Worm (Caenorhabditis elegans) whole organism, L4 larva: Measurements from ENCODE around the gene T10B10.4.

Source experiments
- ama-1 ChIP-seq: fragments of 150-350 bp; optimal IDR thresholded peaks from 2 replicates; lab custom pipeline; 2014; ENCODE audit warnings: inconsistent platforms, mixed read lengths
- attf-4 ChIP-seq: sonication (generic microtip); optimal IDR thresholded peaks from 3 replicates; lab custom pipeline; 2017; ENCODE audit warnings: missing biosample characterization, missing genetic modification characterization
- egl-27 ChIP-seq: sonication (generic microtip); optimal IDR thresholded peaks from 3 replicates; lab custom pipeline; 2017; ENCODE audit warnings: missing biosample characterization, missing genetic modification reagents, missing genetic modification characterization
- fkh-10 ChIP-seq: fragments of 150-350 bp; optimal IDR thresholded peaks from 2 replicates; lab custom pipeline; 2014; ENCODE audit warnings: missing biosample characterization, missing genetic modification reagents, missing genetic modification characterization
- lsy-2 ChIP-seq, 2 experiments: fragments of 150-350 bp in 1 of 2; sonication (generic microtip) in 1 of 2; optimal IDR thresholded peaks; 2 replicates each; lab custom pipeline; 2014 to 2017; ENCODE audit warnings: missing biosample characterization in 2 of 2, missing genetic modification characterization in 2 of 2
- nhr-10 ChIP-seq: fragments of 150-350 bp; optimal IDR thresholded peaks from 2 replicates; lab custom pipeline; 2014; ENCODE audit warnings: missing biosample characterization, missing genetic modification characterization
- nhr-11 ChIP-seq: fragments of 150-350 bp; optimal IDR thresholded peaks from 2 replicates; lab custom pipeline; 2014; ENCODE audit warnings: missing biosample characterization, missing genetic modification characterization
- nhr-111 ChIP-seq: fragments of 200-800 bp; sonication (Bioruptor generic); optimal IDR thresholded peaks from 2 replicates; lab custom pipeline; 2018; ENCODE audit warnings: mild to moderate bottlenecking, missing genetic modification characterization, missing compliant biosample characterization
- nhr-6 ChIP-seq: fragments of 150-350 bp; optimal IDR thresholded peaks from 2 replicates; lab custom pipeline; 2014; ENCODE audit warnings: missing biosample characterization, missing genetic modification characterization
- nhr-76 ChIP-seq: fragments of 150-350 bp; optimal IDR thresholded peaks from 2 replicates; lab custom pipeline; 2014; ENCODE audit warnings: missing biosample characterization, missing genetic modification characterization
- tra-1 ChIP-seq: fragments of 200-800 bp; sonication (Bioruptor generic); IDR thresholded peaks from 2 replicates; pipeline ENCODE4 v1.3.6; 2022; ENCODE audit warnings: missing genetic modification reagents, missing genetic modification characterization, missing compliant biosample characterization
- unc-62 ChIP-seq, 3 experiments: fragments of 150-350 bp in 1 of 3; sonication (generic microtip); optimal IDR thresholded peaks in 2 of 3; peaks in 1 of 3; 1 replicate in 1 of 3; 2 replicates in 2 of 3; lab custom pipeline; 2014 to 2017; ENCODE audit warnings: missing biosample characterization in 3 of 3, missing genetic modification characterization in 3 of 3, missing genetic modification reagents in 3 of 3, missing genotype in 1 of 3
- zfp-3 ChIP-seq: fragments of 200-800 bp; sonication (Bioruptor generic); conservative IDR thresholded peaks from 2 replicates; pipeline ENCODE4 v1.3.6; 2022; ENCODE audit warnings: missing genetic modification reagents, missing genetic modification characterization, missing compliant biosample characterization
- ztf-11 ChIP-seq: fragments of 150-350 bp; optimal IDR thresholded peaks from 2 replicates; lab custom pipeline; 2014; ENCODE audit warnings: missing biosample characterization, missing genetic modification characterization

- no peak for TF ChIP-seq nhr-76
- TF ChIP-seq fkh-10 (GFP tag; lab: Kevin White, UChicago) = no peak
- TF ChIP-seq tra-1 (GFP tag; lab: Robert Waterston, UW) = no peak
- TF ChIP-seq unc-62 (GFP tag; optimal IDR thresholded peaks at IDR 0.05 in 1 of 2; lab: Kevin White, UChicago) = peak in 1 of 2 experiments; percentile 25
- no peak for TF ChIP-seq unc-62 (tag; optimal IDR thresholded peaks at IDR 0.05; lab: Kevin White, UChicago)
- TF ChIP-seq attf-4 = no peak
- no peak for TF ChIP-seq ama-1
- no peak for TF ChIP-seq nhr-11 (tag; lab: Kevin White, UChicago)
- TF ChIP-seq nhr-111 = no peak
- no peak for TF ChIP-seq zfp-3 (GFP tag; lab: Robert Waterston, UW)
- no peak for TF ChIP-seq nhr-10 (tag; lab: Kevin White, UChicago)
- no peak for TF ChIP-seq nhr-6 (tag; lab: Kevin White, UChicago)
- no peak for TF ChIP-seq lsy-2 (tag; optimal IDR thresholded peaks at IDR 0.05; lab: Kevin White, UChicago)
- no peak for TF ChIP-seq ztf-11 (tag; lab: Kevin White, UChicago)
- no peak for TF ChIP-seq egl-27
Observed at ce11 chrX:15199052-15199451, 9.1 kb downstream of the T10B10.4 start, which contains the start of gene snt-7.
